Worm (Caenorhabditis elegans) whole organism, late embryonic: ENCODE data around the gene srp-8.

Source experiments
- C08G9.2 ChIP-seq: sonication (generic microtip); optimal IDR thresholded peaks from 2 replicates; lab custom pipeline; 2016; ENCODE audit warnings: mild to moderate bottlenecking, missing genetic modification characterization, moderate library complexity, missing compliant biosample characterization
- F13H6.1 ChIP-seq: sonication (generic microtip); optimal IDR thresholded peaks from 2 replicates; lab custom pipeline; 2016; ENCODE audit warnings: missing genetic modification characterization, missing compliant biosample characterization
- K02D7.2 ChIP-seq: sonication (generic microtip); optimal IDR thresholded peaks from 2 replicates; lab custom pipeline; 2017; ENCODE audit warnings: mild to moderate bottlenecking, missing genetic modification characterization, missing compliant biosample characterization
- T23F11.4 ChIP-seq: fragments of 200-800 bp; sonication (Bioruptor generic); optimal IDR thresholded peaks from 2 replicates; lab custom pipeline; 2018; ENCODE audit warnings: mild to moderate bottlenecking, missing genetic modification characterization, missing compliant biosample characterization
- ahr-1 ChIP-seq: sonication (generic microtip); optimal IDR thresholded peaks from 2 replicates; lab custom pipeline; 2016; ENCODE audit warnings: missing genetic modification characterization, missing compliant biosample characterization
- ceh-14 ChIP-seq: sonication (generic microtip); optimal IDR thresholded peaks from 2 replicates; lab custom pipeline; 2016; ENCODE audit warnings: missing genotype, missing genetic modification characterization, missing compliant biosample characterization
- ceh-18 ChIP-seq: sonication (generic microtip); optimal IDR thresholded peaks from 2 replicates; lab custom pipeline; 2016; ENCODE audit warnings: missing genetic modification characterization, missing compliant biosample characterization
- ceh-2 ChIP-seq: sonication (generic microtip); optimal IDR thresholded peaks from 2 replicates; lab custom pipeline; 2016; ENCODE audit warnings: missing genotype, missing genetic modification characterization, missing compliant biosample characterization
- ceh-24 ChIP-seq: sonication (generic microtip); optimal IDR thresholded peaks from 2 replicates; lab custom pipeline; 2016; ENCODE audit warnings: mild to moderate bottlenecking, missing genetic modification characterization, missing compliant biosample characterization
- ceh-30 ChIP-seq: fragments of 150-350 bp; optimal IDR thresholded peaks from 2 replicates; lab custom pipeline; 2014; ENCODE audit warnings: missing biosample characterization, missing genetic modification characterization
- ceh-31 ChIP-seq: sonication (generic microtip); optimal IDR thresholded peaks from 2 replicates; lab custom pipeline; 2016; ENCODE audit warnings: missing genetic modification characterization, missing compliant biosample characterization
- ceh-45 ChIP-seq: fragments of 200-800 bp; sonication (Bioruptor generic); IDR thresholded peaks from 2 replicates; pipeline ENCODE4 v1.3.6; 2022; ENCODE audit warnings: missing genetic modification reagents, missing genetic modification characterization, missing compliant biosample characterization
- ceh-6 ChIP-seq: fragments of 200-800 bp; sonication (Bioruptor generic); optimal IDR thresholded peaks from 2 replicates; lab custom pipeline; 2018; ENCODE audit warnings: mild to moderate bottlenecking, missing genetic modification characterization, missing compliant biosample characterization
- ceh-9 ChIP-seq: sonication (generic microtip); optimal IDR thresholded peaks from 2 replicates; lab custom pipeline; 2016; ENCODE audit warnings: mild to moderate bottlenecking, missing genetic modification characterization, inconsistent platforms, missing compliant biosample characterization
- elt-4 ChIP-seq: sonication (generic microtip); optimal IDR thresholded peaks from 2 replicates; lab custom pipeline; 2016; ENCODE audit warnings: missing genetic modification characterization, missing compliant biosample characterization
- ets-4 ChIP-seq: sonication (generic microtip); optimal IDR thresholded peaks from 2 replicates; lab custom pipeline; 2016; ENCODE audit warnings: missing genetic modification characterization, missing compliant biosample characterization
- eyg-1 ChIP-seq: sonication (generic microtip); optimal IDR thresholded peaks from 2 replicates; lab custom pipeline; 2016; ENCODE audit warnings: missing genotype, missing genetic modification characterization, missing compliant biosample characterization
- fax-1 ChIP-seq: sonication (generic microtip); optimal IDR thresholded peaks from 2 replicates; lab custom pipeline; 2016; ENCODE audit warnings: missing genotype, missing genetic modification characterization, missing compliant biosample characterization
- fkh-10 ChIP-seq: fragments of 150-350 bp; optimal IDR thresholded peaks from 2 replicates; lab custom pipeline; 2014; ENCODE audit warnings: missing biosample characterization, missing genetic modification reagents, missing genetic modification characterization
- fkh-6 ChIP-seq: sonication (generic microtip); optimal IDR thresholded peaks from 2 replicates; lab custom pipeline; 2016; ENCODE audit warnings: missing genetic modification characterization, missing compliant biosample characterization
- hlh-15 ChIP-seq: sonication (generic microtip); optimal IDR thresholded peaks from 2 replicates; lab custom pipeline; 2016; ENCODE audit warnings: missing genetic modification characterization, missing compliant biosample characterization
- hlh-30 ChIP-seq: sonication (generic microtip); optimal IDR thresholded peaks from 2 replicates; lab custom pipeline; 2017; ENCODE audit warnings: antibody characterized with exemption, missing genetic modification characterization, missing compliant biosample characterization; ENCODE audit not compliant: insufficient read depth
- hlh-8 ChIP-seq: sonication (generic microtip); optimal IDR thresholded peaks from 2 replicates; lab custom pipeline; 2016; ENCODE audit warnings: missing genotype, missing genetic modification characterization, missing compliant biosample characterization
- lim-6 ChIP-seq: sonication (generic microtip); optimal IDR thresholded peaks from 2 replicates; lab custom pipeline; 2016; ENCODE audit warnings: missing genetic modification characterization, missing compliant biosample characterization
- nfya-1 ChIP-seq: sonication (generic microtip); optimal IDR thresholded peaks from 2 replicates; lab custom pipeline; 2017; ENCODE audit warnings: missing genetic modification characterization, mild to moderate bottlenecking, missing compliant biosample characterization, antibody characterized with exemption, moderate library complexity
- nhr-11 ChIP-seq: fragments of 150-350 bp; optimal IDR thresholded peaks from 2 replicates; lab custom pipeline; 2014; ENCODE audit warnings: missing biosample characterization, missing genetic modification characterization
- odd-2 ChIP-seq: sonication (generic microtip); optimal IDR thresholded peaks from 2 replicates; lab custom pipeline; 2017; ENCODE audit warnings: antibody characterized with exemption, mild to moderate bottlenecking, missing genetic modification characterization, missing compliant biosample characterization
- pag-3 ChIP-seq: sonication (generic microtip); optimal IDR thresholded peaks from 2 replicates; lab custom pipeline; 2016; ENCODE audit warnings: missing compliant biosample characterization, missing genetic modification characterization, borderline replicate concordance
- pax-1 ChIP-seq: fragments of 150-350 bp; optimal IDR thresholded peaks from 2 replicates; lab custom pipeline; 2014; ENCODE audit warnings: missing biosample characterization, missing genetic modification characterization
- pha-2 ChIP-seq: sonication (generic microtip); optimal IDR thresholded peaks from 2 replicates; lab custom pipeline; 2017; ENCODE audit warnings: mild to moderate bottlenecking, missing genetic modification characterization, missing compliant biosample characterization
- ref-2 ChIP-seq: sonication (generic microtip); optimal IDR thresholded peaks from 2 replicates; lab custom pipeline; 2016; ENCODE audit warnings: missing genetic modification characterization, missing compliant biosample characterization
- rnt-1 ChIP-seq: sonication (generic microtip); optimal IDR thresholded peaks from 2 replicates; lab custom pipeline; 2016; ENCODE audit warnings: missing genetic modification characterization, missing compliant biosample characterization
- sox-2 ChIP-seq: fragments of 200-800 bp; sonication (Bioruptor generic); IDR thresholded peaks from 2 replicates; pipeline ENCODE4 v1.3.6; 2022; ENCODE audit warnings: missing genetic modification reagents, missing genetic modification characterization, missing compliant biosample characterization
- sox-4 ChIP-seq: sonication (generic microtip); optimal IDR thresholded peaks from 2 replicates; lab custom pipeline; 2017; ENCODE audit warnings: mild to moderate bottlenecking, missing genetic modification characterization, inconsistent platforms, missing compliant biosample characterization
- tbx-7 ChIP-seq: sonication (generic microtip); optimal IDR thresholded peaks from 2 replicates; lab custom pipeline; 2016; ENCODE audit warnings: missing genotype, missing genetic modification characterization, missing compliant biosample characterization
- unc-3 ChIP-seq, 2 experiments: fragments of 200-800 bp in 1 of 2; sonication (Bioruptor generic) in 1 of 2; sonication (generic microtip) in 1 of 2; conservative IDR thresholded peaks in 1 of 2; optimal IDR thresholded peaks in 1 of 2; 2 replicates each; pipeline versions ENCODE4 v1.3.6 to Lab custom; 2016 to 2022; ENCODE audit warnings: missing compliant biosample characterization in 2 of 2, missing genetic modification characterization in 2 of 2, missing genetic modification reagents in 1 of 2
- unc-55 ChIP-seq: sonication (generic microtip); optimal IDR thresholded peaks from 2 replicates; lab custom pipeline; 2017; ENCODE audit warnings: missing biosample characterization, missing genetic modification reagents, missing genetic modification characterization
- zip-5 ChIP-seq: sonication (generic microtip); optimal IDR thresholded peaks from 2 replicates; lab custom pipeline; 2016; ENCODE audit warnings: missing genetic modification characterization, missing compliant biosample characterization

The srp-8 gene

ce11 chrV:8178914-8179542 lies 4.5 kb upstream of the srp-8 start, which contains the start of gene srp-7:
Gene srp-7, plus strand, starts transcription at chrV:8179126.
- TF ChIP-seq ets-4 (tag; lab: Kevin White, UChicago) = no peak
- no peak for TF ChIP-seq ceh-31 (tag; lab: Kevin White, UChicago)
- no peak for TF ChIP-seq elt-4
- no peak for TF ChIP-seq ref-2 (tag; lab: Kevin White, UChicago)
- no peak for TF ChIP-seq ahr-1 (tag; lab: Kevin White, UChicago)
- no peak for TF ChIP-seq ceh-30 (tag; lab: Kevin White, UChicago)
- TF ChIP-seq odd-2 = no peak
- TF ChIP-seq tbx-7 = no peak
- no peak for TF ChIP-seq lim-6 (tag; lab: Kevin White, UChicago)
- no peak for TF ChIP-seq F13H6.1 (tag; lab: Kevin White, UChicago)
- TF ChIP-seq rnt-1 (tag; lab: Kevin White, UChicago) = no peak
- TF ChIP-seq sox-4 (tag; lab: Kevin White, UChicago) = no peak
- no peak for TF ChIP-seq nhr-11 (tag; lab: Kevin White, UChicago)
- no peak for TF ChIP-seq hlh-8 (tag; lab: Kevin White, UChicago)
- TF ChIP-seq unc-55 (GFP tag; lab: Kevin White, UChicago) = no peak

ce11 chrV:8185737-8186136 lies 2.3 kb downstream of the srp-8 start, which contains the start of gene F20D6.2:
Gene F20D6.2, plus strand, starts transcription at chrV:8186037.
- TF ChIP-seq zip-5 (tag; lab: Kevin White, UChicago) = no peak

ce11 chrV:8188421-8188820 lies 4.9 kb downstream of the srp-8 start, which contains the start of gene F20D6.15:
Gene F20D6.15, minus strand, starts transcription at chrV:8188467.
- TF ChIP-seq pha-2 (tag; lab: Kevin White, UChicago) (no peak), fkh-10 (GFP tag; lab: Kevin White, UChicago) (no peak), hlh-8 (tag; lab: Kevin White, UChicago) (no peak)

ce11 chrV:8190016-8190415 lies 6.5 kb downstream of the srp-8 start, which contains the start of gene F20D6.12:
Gene F20D6.12, minus strand, starts transcription at chrV:8190116.
- TF ChIP-seq T23F11.4 (GFP tag; lab: Kevin White, UChicago) (no peak), eyg-1 (tag; lab: Kevin White, UChicago) (no peak), pag-3 (tag; lab: Kevin White, UChicago) (no peak), fax-1 (no peak), unc-3 (GFP tag; conservative IDR thresholded peaks at IDR 0.05; lab: Robert Waterston, UW) (no peak), unc-3 (tag; optimal IDR thresholded peaks at IDR 0.05; lab: Kevin White, UChicago) (no peak), ceh-6 (no peak), ceh-9 (tag; lab: Kevin White, UChicago) (no peak), hlh-15 (tag; lab: Kevin White, UChicago) (no peak), C08G9.2 (no peak), nhr-11 (tag; lab: Kevin White, UChicago) (no peak)

- TF ChIP-seq ets-4 (tag; lab: Kevin White, UChicago) (no peak), lim-6 (tag; lab: Kevin White, UChicago) (no peak), pax-1 (no peak), K02D7.2 (tag; lab: Kevin White, UChicago) (no peak), ceh-18 (no peak), hlh-15 (tag; lab: Kevin White, UChicago) (no peak), ceh-2 (tag; lab: Kevin White, UChicago) (no peak)
These were observed 6.9 kb downstream of the srp-8 start, which contains the start of gene F20D6.1 for ce11 chrV:8190430-8190829. Gene F20D6.1, plus strand, starts transcription at chrV:8190730.

- TF ChIP-seq T23F11.4 (GFP tag; lab: Kevin White, UChicago) (no peak), ceh-30 (tag; lab: Kevin White, UChicago) (no peak), sox-2 (GFP tag; lab: Robert Waterston, UW) (no peak), ceh-24 (tag; lab: Kevin White, UChicago) (no peak), ceh-18 (peak; percentile 71), fkh-6 (tag; lab: Kevin White, UChicago) (no peak), unc-55 (GFP tag; lab: Kevin White, UChicago) (peak; percentile 82), hlh-15 (tag; lab: Kevin White, UChicago) (no peak), ceh-14 (tag; lab: Kevin White, UChicago) (no peak), nfya-1 (tag; lab: Kevin White, UChicago) (peak; percentile 10), ets-4 (tag; lab: Kevin White, UChicago) (no peak), ceh-45 (no peak), hlh-30 (peak; percentile 85)
- TF ChIP-seq, all 69 proteins: peak for 4
These were observed 12.5 kb downstream of the srp-8 start, which contains the start of gene F20D6.10 for ce11 chrV:8195889-8196418. Gene F20D6.10, minus strand, starts transcription at chrV:8195939.
